Worm (Caenorhabditis elegans) whole organism, L1 larva: Measurements from ENCODE around the gene C14A6.6.

ENCODE experiments used
- C34B4.2 ChIP-seq: sonication (generic microtip); optimal IDR thresholded peaks from 2 replicates; lab custom pipeline; 2017; ENCODE audit warnings: mild to moderate bottlenecking, missing genetic modification characterization, missing compliant biosample characterization
- aly-2 ChIP-seq: fragments of 150-350 bp; optimal IDR thresholded peaks from 2 replicates; lab custom pipeline; 2014; ENCODE audit warnings: missing biosample characterization, missing genetic modification characterization
- blmp-1 ChIP-seq: fragments of 150-350 bp; optimal IDR thresholded peaks from 2 replicates; lab custom pipeline; 2014; ENCODE audit warnings: missing biosample characterization, missing genetic modification characterization
- ceh-88 ChIP-seq: fragments of 200-800 bp; sonication (Bioruptor generic); IDR thresholded peaks from 2 replicates; pipeline ENCODE4 v1.3.6; 2022; ENCODE audit warnings: missing genetic modification characterization, missing compliant biosample characterization
- ces-1 ChIP-seq: fragments of 150-350 bp; optimal IDR thresholded peaks from 2 replicates; lab custom pipeline; 2014; ENCODE audit warnings: missing biosample characterization, missing genetic modification reagents, missing genetic modification characterization
- efl-1 ChIP-seq, 4 experiments: fragments of 150-350 bp; optimal IDR thresholded peaks in 3 of 4; peaks in 1 of 4; 1 replicate in 1 of 4; 2 replicates in 3 of 4; lab custom pipeline; 2014; ENCODE audit warnings: missing biosample characterization in 2 of 4, missing genetic modification characterization in 2 of 4, missing genetic modification reagents in 2 of 4
- efl-3 ChIP-seq: fragments of 200-800 bp; sonication (Bioruptor generic); optimal IDR thresholded peaks from 2 replicates; lab custom pipeline; 2018; ENCODE audit warnings: mild to moderate bottlenecking, missing genetic modification characterization, missing compliant biosample characterization
- ets-5 ChIP-seq: fragments of 200-800 bp; sonication (Bioruptor generic); IDR thresholded peaks from 2 replicates; pipeline ENCODE4 v1.3.6; 2022; ENCODE audit warnings: missing genetic modification characterization, missing compliant biosample characterization
- fkh-8 ChIP-seq: sonication (generic microtip); optimal IDR thresholded peaks from 2 replicates; lab custom pipeline; 2016; ENCODE audit warnings: mild to moderate bottlenecking, missing genetic modification characterization, missing compliant biosample characterization
- fos-1 ChIP-seq: fragments of 150-350 bp; optimal IDR thresholded peaks from 2 replicates; lab custom pipeline; 2014; ENCODE audit warnings: missing biosample characterization, missing genetic modification characterization
- hlh-4 ChIP-seq: sonication (generic microtip); optimal IDR thresholded peaks from 2 replicates; lab custom pipeline; 2016; ENCODE audit warnings: mild to moderate bottlenecking, missing genetic modification characterization, missing compliant biosample characterization
- irx-1 ChIP-seq: sonication (generic microtip); optimal IDR thresholded peaks from 2 replicates; lab custom pipeline; 2016; ENCODE audit warnings: missing genetic modification characterization, missing compliant biosample characterization
- jun-1 ChIP-seq: fragments of 150-350 bp; optimal IDR thresholded peaks from 2 replicates; lab custom pipeline; 2014; ENCODE audit warnings: missing biosample characterization, missing genetic modification reagents, missing genetic modification characterization
- lin-15B ChIP-seq: fragments of 150-350 bp; sonication (generic microtip); optimal IDR thresholded peaks from 3 replicates; lab custom pipeline; 2014; ENCODE audit warnings: missing biosample characterization, missing genetic modification characterization
- lir-3 ChIP-seq: sonication (generic microtip); optimal IDR thresholded peaks from 2 replicates; lab custom pipeline; 2016; ENCODE audit warnings: mild to moderate bottlenecking, missing genetic modification characterization, moderate library complexity, missing compliant biosample characterization; ENCODE audit not compliant: poor library complexity
- mab-9 ChIP-seq: fragments of 200-800 bp; sonication (Bioruptor generic); IDR thresholded peaks from 2 replicates; pipeline ENCODE4 v1.3.6; 2022; ENCODE audit warnings: missing genetic modification reagents, missing genetic modification characterization, missing compliant biosample characterization
- nhr-11 ChIP-seq: fragments of 150-350 bp; optimal IDR thresholded peaks from 2 replicates; lab custom pipeline; 2014; ENCODE audit warnings: missing biosample characterization, missing genetic modification characterization
- nhr-47 ChIP-seq: sonication (generic microtip); optimal IDR thresholded peaks from 2 replicates; lab custom pipeline; 2016; ENCODE audit warnings: mild to moderate bottlenecking, missing genetic modification characterization, moderate library complexity, missing compliant biosample characterization
- nhr-85 ChIP-seq: sonication (generic microtip); peaks from one replicate; lab custom pipeline; 2016; ENCODE audit warnings: missing genetic modification characterization, inconsistent platforms, missing compliant biosample characterization
- nhr-90 ChIP-seq: sonication (generic microtip); optimal IDR thresholded peaks from 2 replicates; lab custom pipeline; 2016; ENCODE audit warnings: mild to moderate bottlenecking, missing genetic modification characterization, missing compliant biosample characterization; ENCODE audit not compliant: poor library complexity
- sptf-1 ChIP-seq: fragments of 150-350 bp; optimal IDR thresholded peaks from 2 replicates; lab custom pipeline; 2014; ENCODE audit warnings: missing biosample characterization, missing genetic modification characterization
- swsn-7 ChIP-seq: sonication (generic microtip); optimal IDR thresholded peaks from 2 replicates; lab custom pipeline; 2016; ENCODE audit warnings: missing genetic modification characterization, missing compliant biosample characterization
- unc-130 ChIP-seq: fragments of 150-350 bp; optimal IDR thresholded peaks from 2 replicates; lab custom pipeline; 2017; ENCODE audit warnings: missing biosample characterization, missing genetic modification characterization, inconsistent platforms
- unc-62 ChIP-seq: fragments of 150-350 bp; optimal IDR thresholded peaks from 2 replicates; lab custom pipeline; 2014; ENCODE audit warnings: missing biosample characterization, missing genetic modification reagents, missing genetic modification characterization
- vab-15 ChIP-seq: sonication (generic microtip); optimal IDR thresholded peaks from 2 replicates; lab custom pipeline; 2017; ENCODE audit warnings: missing genotype, mild to moderate bottlenecking, missing genetic modification characterization, missing compliant biosample characterization
- zip-4 ChIP-seq: fragments of 200-800 bp; sonication (Bioruptor generic); optimal IDR thresholded peaks from 2 replicates; lab custom pipeline; 2018; ENCODE audit warnings: mild to moderate bottlenecking, missing genetic modification characterization, moderate library complexity, missing compliant biosample characterization
- ztf-11 ChIP-seq, 2 experiments: sonication (generic microtip); optimal IDR thresholded peaks; 2 replicates each; lab custom pipeline; 2016 to 2017; ENCODE audit warnings: missing genetic modification characterization in 2 of 2, missing biosample characterization in 1 of 2, missing compliant biosample characterization in 1 of 2

C14A6.6 gene

ce11 chrV:18125075-18125474, 42.0 kb downstream of the C14A6.6 start, which contains the start of gene fbxa-210:
Gene fbxa-210 (plus strand): TSS chrV:18125375.
- TF ChIP-seq fkh-8 (tag; lab: Kevin White, UChicago) = no peak
- TF ChIP-seq ces-1 (GFP tag; lab: Kevin White, UChicago) = no peak
- TF ChIP-seq nhr-90 (tag; lab: Kevin White, UChicago) = no peak
- no peak for TF ChIP-seq unc-62
- no peak for TF ChIP-seq aly-2 (tag; lab: Kevin White, UChicago)
- no peak for TF ChIP-seq blmp-1 (tag; lab: Kevin White, UChicago)
- TF ChIP-seq ztf-11 (tag; optimal IDR thresholded peaks at IDR 0.05; lab: Kevin White, UChicago) = no peak
- TF ChIP-seq C34B4.2 (tag; lab: Kevin White, UChicago) = no peak
- TF ChIP-seq fos-1 (tag; lab: Kevin White, UChicago) = no peak
- no peak for TF ChIP-seq lir-3 (tag; lab: Kevin White, UChicago)
- no peak for TF ChIP-seq vab-15 (tag; lab: Kevin White, UChicago)
- TF ChIP-seq swsn-7 = no peak
- TF ChIP-seq sptf-1 (tag; lab: Kevin White, UChicago) = no peak
- TF ChIP-seq nhr-85 (tag; lab: Kevin White, UChicago) = no peak
- no peak for TF ChIP-seq mab-9 (GFP tag; lab: Robert Waterston, UW)
- no peak for TF ChIP-seq nhr-11

DNA sequence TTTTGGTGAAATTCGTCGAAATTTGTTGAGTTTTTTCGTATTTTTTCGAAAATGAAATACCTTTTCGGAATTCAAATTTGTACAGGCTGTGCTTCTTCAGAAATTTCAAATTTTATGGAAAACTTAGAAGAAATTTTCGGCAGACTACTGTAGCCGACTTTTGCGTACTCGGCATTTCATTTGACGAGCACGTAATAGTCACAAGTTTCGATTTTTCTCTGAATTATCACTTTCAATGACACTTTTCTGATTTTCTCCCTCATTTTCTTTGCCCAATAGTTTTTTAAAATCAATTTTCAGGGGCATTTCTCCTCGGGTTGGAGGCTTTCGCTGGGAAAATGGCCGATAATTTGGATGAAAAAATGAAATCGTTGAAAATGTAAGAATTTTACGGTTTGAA, 43.4 kb downstream of the C14A6.6 start, which contains the start of gene fbxa-107:
fbxa-107 (plus strand) TSS at position 301 of the 400 bp plus-strand sequence.
- TF ChIP-seq jun-1 (tag; lab: Kevin White, UChicago) (no peak), efl-1 (optimal IDR thresholded peaks at IDR 0.05; lab: Kevin White, UChicago) (no peak), efl-1 (GFP tag; optimal IDR thresholded peaks at IDR 0.05 in 1 of 2; lab: Kevin White, UChicago) (no peak), C34B4.2 (tag; lab: Kevin White, UChicago) (no peak), nhr-47 (no peak), zip-4 (no peak), ets-5 (GFP tag; lab: Robert Waterston, UW) (no peak), vab-15 (tag; lab: Kevin White, UChicago) (no peak), irx-1 (tag; lab: Kevin White, UChicago) (no peak), hlh-4 (tag; lab: Kevin White, UChicago) (no peak), lin-15B (tag; lab: Kevin White, UChicago) (no peak), efl-3 (no peak), unc-130 (no peak), ceh-88 (GFP tag; lab: Robert Waterston, UW) (no peak)
